Fruit fly (Drosophila melanogaster) whole organism, embryonic: ENCODE results near the gene CG5902.

Source experiments
- Abd-B ChIP-seq: fragments of 200-800 bp; sonication (Bioruptor generic); optimal IDR thresholded peaks from 2 replicates; lab custom pipeline; 2018; ENCODE audit warnings: missing biosample characterization, mild to moderate bottlenecking, missing genetic modification characterization, moderate library complexity
- Awh ChIP-seq: fragments of 200-800 bp; sonication (Bioruptor generic); IDR thresholded peaks from 2 replicates; pipeline ENCODE4, ENCODE4 v1.3.6; 2022; ENCODE audit warnings: missing biosample characterization, missing genetic modification characterization
- CG10147 ChIP-seq: fragments of 200-800 bp; sonication (Bioruptor generic); optimal IDR thresholded peaks from 2 replicates; lab custom pipeline; 2019; ENCODE audit warnings: missing biosample characterization, mild to moderate bottlenecking, missing genetic modification characterization, moderate library complexity
- CG10321 ChIP-seq: fragments of 200-800 bp; sonication (Bioruptor generic); IDR thresholded peaks from 2 replicates; pipeline ENCODE4 v1.3.6; 2022; ENCODE audit warnings: missing biosample characterization, missing genetic modification characterization
- CG10462 ChIP-seq: fragments of 200-800 bp; sonication (Bioruptor generic); optimal IDR thresholded peaks from 2 replicates; lab custom pipeline; 2016; ENCODE audit warnings: missing biosample characterization, missing genetic modification characterization
- CG10979 ChIP-seq: fragments of 200-800 bp; sonication (Bioruptor generic); optimal IDR thresholded peaks from 2 replicates; lab custom pipeline; 2018; ENCODE audit warnings: missing biosample characterization, mild to moderate bottlenecking, missing genetic modification characterization, moderate library complexity
- CG11247 ChIP-seq: fragments of 200-800 bp; sonication (Bioruptor generic); IDR thresholded peaks from 2 replicates; pipeline ENCODE4 v1.3.6; 2022; ENCODE audit warnings: missing biosample characterization, missing genetic modification characterization
- CG11456 ChIP-seq: fragments of 200-800 bp; sonication (Bioruptor generic); IDR thresholded peaks from 3 replicates; pipeline ENCODE4 v1.3.6; 2022; ENCODE audit warnings: missing biosample characterization, missing genetic modification characterization
- CG11695 ChIP-seq: fragments of 200-800 bp; sonication (Bioruptor generic); IDR thresholded peaks from 3 replicates; pipeline ENCODE4 v1.3.6; 2022; ENCODE audit warnings: missing biosample characterization, missing genetic modification characterization
- CG11696 ChIP-seq: fragments of 200-800 bp; sonication (Bioruptor generic); IDR thresholded peaks from 2 replicates; pipeline ENCODE4 v1.3.6; 2022; ENCODE audit warnings: missing biosample characterization, missing genetic modification characterization
- CG12744 ChIP-seq: fragments of 200-800 bp; sonication (Bioruptor generic); optimal IDR thresholded peaks from 2 replicates; lab custom pipeline; 2016; ENCODE audit warnings: missing biosample characterization, missing genetic modification characterization
- CG13624 ChIP-seq: fragments of 200-800 bp; sonication (Bioruptor generic); optimal IDR thresholded peaks from 2 replicates; lab custom pipeline; 2016; ENCODE audit warnings: missing biosample characterization, missing genetic modification characterization
- CG15011 ChIP-seq: fragments of 200-800 bp; sonication (Bioruptor generic); optimal IDR thresholded peaks from 3 replicates; lab custom pipeline; 2018; ENCODE audit warnings: missing biosample characterization, mild to moderate bottlenecking, missing genetic modification characterization
- CG1529 ChIP-seq: fragments of 200-800 bp; sonication (Bioruptor generic); optimal IDR thresholded peaks from 3 replicates; lab custom pipeline; 2018; ENCODE audit warnings: missing biosample characterization, missing genetic modification characterization
- CG15514 ChIP-seq: fragments of 200-800 bp; sonication (Bioruptor generic); optimal IDR thresholded peaks from 3 replicates; lab custom pipeline; 2017; ENCODE audit warnings: missing biosample characterization, missing genetic modification characterization, mild to moderate bottlenecking, moderate library complexity, missing genetic modification reagents
- CG17359 ChIP-seq: fragments of 200-800 bp; sonication (Bioruptor generic); optimal IDR thresholded peaks from 3 replicates; lab custom pipeline; 2018; ENCODE audit warnings: missing biosample characterization, mild to moderate bottlenecking, missing genetic modification characterization, moderate library complexity
- CG17829 ChIP-seq: fragments of 200-800 bp; optimal IDR thresholded peaks from 2 replicates; lab custom pipeline; 2019; ENCODE audit warnings: missing biosample characterization, mild to moderate bottlenecking, missing genetic modification characterization, moderate library complexity
- CG30020 ChIP-seq: fragments of 200-800 bp; optimal IDR thresholded peaks from 2 replicates; lab custom pipeline; 2019; ENCODE audit warnings: missing biosample characterization, mild to moderate bottlenecking, missing genetic modification characterization, moderate library complexity
- CG31441 ChIP-seq: fragments of 200-800 bp; sonication (Bioruptor generic); IDR thresholded peaks from 2 replicates; pipeline ENCODE4 v1.3.6; 2022; ENCODE audit warnings: missing biosample characterization, missing genetic modification characterization
- CG43689 ChIP-seq: fragments of 200-800 bp; sonication (Bioruptor generic); IDR thresholded peaks from 2 replicates; pipeline ENCODE4 v1.3.6; 2022; ENCODE audit warnings: missing biosample characterization, missing genetic modification characterization
- CG4617 ChIP-seq: fragments of 200-800 bp; sonication (Bioruptor generic); optimal IDR thresholded peaks from 3 replicates; lab custom pipeline; 2016; ENCODE audit warnings: missing biosample characterization, missing genetic modification characterization, borderline replicate concordance
- CG6272 ChIP-seq: fragments of 200-800 bp; sonication (Bioruptor generic); IDR thresholded peaks from 2 replicates; pipeline ENCODE4 v1.3.6; 2022; ENCODE audit warnings: missing biosample characterization, missing genetic modification characterization
- CG7372 ChIP-seq: fragments of 200-800 bp; sonication (Bioruptor generic); IDR thresholded peaks from 2 replicates; pipeline ENCODE4 v1.3.6; 2022; ENCODE audit warnings: missing biosample characterization, missing genetic modification characterization
- CG7786 ChIP-seq: fragments of 200-800 bp; sonication (Bioruptor generic); optimal IDR thresholded peaks from 2 replicates; lab custom pipeline; 2016; ENCODE audit warnings: missing biosample characterization, missing genetic modification characterization
- CG8924 ChIP-seq: fragments of 200-800 bp; optimal IDR thresholded peaks from 3 replicates; lab custom pipeline; 2019; ENCODE audit warnings: missing biosample characterization, mild to moderate bottlenecking, missing genetic modification characterization, moderate library complexity
- CHES-1-like ChIP-seq: fragments of 200-800 bp; sonication (Bioruptor generic); optimal IDR thresholded peaks from 2 replicates; lab custom pipeline; 2016; ENCODE audit warnings: missing biosample characterization, missing genetic modification characterization
- CrebB ChIP-seq: fragments of 200-800 bp; sonication (Bioruptor generic); optimal IDR thresholded peaks from 3 replicates; lab custom pipeline; 2018; ENCODE audit warnings: missing biosample characterization, mild to moderate bottlenecking, missing genetic modification characterization
- Dbx ChIP-seq: fragments of 200-800 bp; sonication (Bioruptor generic); IDR thresholded peaks from 3 replicates; pipeline ENCODE4 v1.3.6; 2022; ENCODE audit warnings: missing biosample characterization, missing genetic modification characterization
- Dip2 ChIP-seq: fragments of 200-800 bp; sonication (Bioruptor generic); IDR thresholded peaks from 2 replicates; pipeline ENCODE4 v1.3.6; 2022; ENCODE audit warnings: missing biosample characterization, missing genetic modification characterization
- E2f1 ChIP-seq: fragments of 200-800 bp; sonication (Bioruptor generic); IDR thresholded peaks from 2 replicates; pipeline ENCODE4 v1.3.6; 2022; ENCODE audit warnings: missing biosample characterization, missing genetic modification characterization
- E2f2 ChIP-seq: fragments of 200-800 bp; sonication (Bioruptor generic); IDR thresholded peaks from 2 replicates; pipeline ENCODE4 v1.3.6; 2022; ENCODE audit warnings: missing biosample characterization, missing genetic modification characterization
- NC2β ChIP-seq: fragments of 200-800 bp; sonication (Bioruptor generic); optimal IDR thresholded peaks from 2 replicates; lab custom pipeline; 2016; ENCODE audit warnings: missing biosample characterization, missing genetic modification characterization
- Opbp ChIP-seq: fragments of 200-800 bp; sonication (Bioruptor generic); IDR thresholded peaks from 3 replicates; pipeline ENCODE4 v1.3.6; 2022; ENCODE audit warnings: missing biosample characterization, missing genetic modification characterization; ENCODE audit not compliant: partially characterized antibody
- Side ChIP-seq: fragments of 200-800 bp; sonication (Bioruptor generic); optimal IDR thresholded peaks from 2 replicates; lab custom pipeline; 2016; ENCODE audit warnings: missing biosample characterization, missing genetic modification characterization
- Taf1 ChIP-seq: fragments of 200-800 bp; sonication (Bioruptor generic); IDR thresholded peaks from 2 replicates; pipeline ENCODE4 v1.3.6; 2022; ENCODE audit warnings: missing biosample characterization, missing genetic modification characterization
- Trl ChIP-seq, 3 experiments: fragments of >200 bp in 2 of 3; fragments of 200-800 bp in 1 of 3; sonication (Bioruptor generic) in 1 of 3; optimal IDR thresholded peaks; 2 replicates in 1 of 3; 3 replicates in 2 of 3; lab custom pipeline; 2016 to 2017; ENCODE audit warnings: missing biosample characterization in 1 of 3, missing genetic modification characterization in 1 of 3
- crc ChIP-seq: fragments of 200-800 bp; sonication (Bioruptor generic); optimal IDR thresholded peaks from 2 replicates; lab custom pipeline; 2016; ENCODE audit warnings: missing biosample characterization, missing genetic modification characterization
- croc ChIP-seq: fragments of 200-800 bp; sonication (Bioruptor generic); conservative IDR thresholded peaks from 3 replicates; pipeline ENCODE4 v1.3.6; 2022; ENCODE audit warnings: missing biosample characterization, missing genetic modification characterization
- crol ChIP-seq: fragments of 200-800 bp; sonication (Bioruptor generic); IDR thresholded peaks from 2 replicates; pipeline ENCODE4 v1.3.6; 2022; ENCODE audit warnings: missing biosample characterization, missing genetic modification characterization
- fd3F ChIP-seq: fragments of 200-800 bp; sonication (Bioruptor generic); optimal IDR thresholded peaks from 2 replicates; lab custom pipeline; 2018; ENCODE audit warnings: missing biosample characterization, mild to moderate bottlenecking, missing genetic modification characterization, moderate library complexity
- grau ChIP-seq: fragments of 200-800 bp; optimal IDR thresholded peaks from 3 replicates; lab custom pipeline; 2019; ENCODE audit warnings: missing biosample characterization, mild to moderate bottlenecking, missing genetic modification characterization, moderate library complexity
- grn ChIP-seq: fragments of 200-800 bp; sonication (Bioruptor generic); optimal IDR thresholded peaks from 3 replicates; lab custom pipeline; 2017; ENCODE audit warnings: missing biosample characterization, missing genetic modification characterization
- jing ChIP-seq: fragments of 200-800 bp; sonication (Bioruptor generic); optimal IDR thresholded peaks from 2 replicates; lab custom pipeline; 2018; ENCODE audit warnings: missing biosample characterization, mild to moderate bottlenecking, missing genetic modification characterization
- ken ChIP-seq: fragments of 200-800 bp; sonication (Bioruptor generic); IDR thresholded peaks from 3 replicates; pipeline ENCODE4 v1.3.6; 2022; ENCODE audit warnings: missing biosample characterization, missing genetic modification characterization
- lilli ChIP-seq: fragments of 200-800 bp; sonication (Bioruptor generic); optimal IDR thresholded peaks from 3 replicates; lab custom pipeline; 2016; ENCODE audit warnings: missing biosample characterization, missing genetic modification characterization
- mirr ChIP-seq: fragments of 200-800 bp; sonication (Bioruptor generic); optimal IDR thresholded peaks from 3 replicates; lab custom pipeline; 2018; ENCODE audit warnings: missing biosample characterization, mild to moderate bottlenecking, missing genetic modification characterization
- odd ChIP-seq: fragments of 200-800 bp; sonication (Bioruptor generic); optimal IDR thresholded peaks from 2 replicates; lab custom pipeline; 2017; ENCODE audit warnings: missing biosample characterization, mild to moderate bottlenecking, missing genetic modification characterization
- p53 ChIP-seq: fragments of 200-800 bp; sonication (Bioruptor generic); optimal IDR thresholded peaks from 2 replicates; lab custom pipeline; 2016; ENCODE audit warnings: missing biosample characterization, missing genetic modification characterization
- rib ChIP-seq: fragments of 200-800 bp; sonication (Bioruptor generic); IDR thresholded peaks from 2 replicates; pipeline ENCODE4 v1.3.6; 2022; ENCODE audit warnings: missing biosample characterization, missing genetic modification characterization
- sug ChIP-seq: fragments of 200-800 bp; optimal IDR thresholded peaks from 2 replicates; lab custom pipeline; 2019; ENCODE audit warnings: missing biosample characterization, mild to moderate bottlenecking, missing genetic modification characterization, moderate library complexity

The CG5902 gene

DNA sequence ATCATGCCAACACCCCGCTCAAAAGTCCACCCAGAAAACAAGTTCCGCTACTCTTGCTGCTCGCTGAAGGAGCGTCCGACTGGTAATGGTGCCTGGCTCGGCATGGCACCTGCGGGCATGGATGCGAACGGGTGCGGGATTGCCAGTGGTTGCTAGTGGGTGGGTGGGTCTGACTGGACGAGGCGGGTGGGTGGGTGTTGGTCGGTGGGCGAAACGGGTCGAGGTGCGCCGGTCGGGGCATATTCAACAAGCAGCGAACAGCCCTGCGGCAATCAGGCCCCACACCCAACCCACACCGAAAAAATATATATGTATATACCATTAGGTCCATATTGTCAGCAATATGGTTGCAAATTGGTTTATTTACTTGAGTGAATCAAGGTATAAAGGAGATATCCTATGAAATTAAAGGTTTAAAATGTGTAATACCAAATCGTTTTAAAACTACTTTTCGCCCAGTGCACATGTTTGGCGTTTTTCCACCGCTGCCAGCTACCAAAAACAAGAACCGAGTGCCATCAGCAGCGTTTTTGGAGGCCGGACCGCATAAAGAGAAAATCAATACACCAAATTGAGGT is 24.3 kb downstream of the CG5902 start (continued):
- TF ChIP-seq E2f1 (GFP tag; lab: Robert Waterston, UW) (peak; percentile 72), Opbp (GFP tag; lab: Robert Waterston, UW) (no peak), fd3F (peak; percentile 62), CG10147 (peak; percentile 53), CG12744 (GFP tag; lab: Kevin White, UChicago) (no peak), lilli (peak; percentile 42), CG15514 (GFP tag; lab: Kevin White, UChicago) (peak; percentile 56), CG7786 (peak; percentile 15), CG6272 (peak; percentile 44; the same call in 1 of the 2 replicates), CG10321 (no peak), CG31441 (peak; percentile 61), CG43689 (no peak), CG11456 (GFP tag; lab: Robert Waterston, UW) (peak; percentile 58; the same call in 1 of the 3 replicates), CG30020 (no peak), CG1529 (GFP tag; lab: Kevin White, UChicago) (no peak), p53 (no peak), Side (GFP tag; lab: Kevin White, UChicago) (no peak), Abd-B (GFP tag; lab: Kevin White, UChicago) (no peak), NC2β (no peak), rib (GFP tag; lab: Robert Waterston, UW) (0 out of 2 replicates have a peak, but pooled peaks have one; percentile 63), Taf1 (peak; percentile 28; the same call in 1 of the 2 replicates), CG8924 (peak; percentile 65), Dbx (peak; percentile 83), CrebB (tag; lab: Kevin White, UChicago) (peak; percentile 30), CG7372 (GFP tag; lab: Robert Waterston, UW) (peak; percentile 53; the same call in 1 of the 2 replicates), mirr (GFP tag; lab: Kevin White, UChicago) (peak; percentile 9), sug (peak; percentile 9), CG10462 (no peak), CG11696 (GFP tag; lab: Robert Waterston, UW) (0 out of 2 replicates have a peak, but pooled peaks have one; percentile 24), CG11247 (GFP tag; lab: Robert Waterston, UW) (peak; percentile 50; the same call in 1 of the 2 replicates), CHES-1-like (GFP tag; lab: Kevin White, UChicago) (peak; percentile 16), CG15011 (peak; percentile 25), jing (peak; percentile 12), crc (no peak), Trl (optimal IDR thresholded peaks at IDR 0.05; lab: Kevin White, UChicago) (no peak), Trl (GFP tag; optimal IDR thresholded peaks at IDR 0.05; lab: Kevin White, UChicago) (no peak), CG17829 (peak; percentile 56), Awh (GFP tag; lab: Robert Waterston, UW) (peak; percentile 51; the same call in 1 of the 2 replicates), odd (GFP tag; lab: Kevin White, UChicago) (peak; percentile 50), croc (GFP tag; lab: Robert Waterston, UW) (no peak; the same call in 2 of the 3 replicates), Dip2 (GFP tag; lab: Robert Waterston, UW) (no peak), grn (no peak), grau (tag; lab: Kevin White, UChicago) (peak; percentile 74), CG17359 (tag; lab: Kevin White, UChicago) (peak; percentile 66), crol (GFP tag; lab: Robert Waterston, UW) (peak; percentile 66), CG4617 (GFP tag; lab: Kevin White, UChicago) (no peak), E2f2 (GFP tag; lab: Robert Waterston, UW) (peak; percentile 47; the same call in 1 of the 2 replicates), CG11695 (GFP tag; lab: Robert Waterston, UW) (peak; percentile 75), CG13624 (GFP tag; lab: Kevin White, UChicago) (peak; percentile 29), CG10979 (tag; lab: Kevin White, UChicago) (peak; percentile 22), ken (GFP tag; lab: Robert Waterston, UW) (peak; percentile 45; the same call in 1 of the 3 replicates)
